Fruit fly (Drosophila melanogaster) whole organism, embryonic: ENCODE results near the gene CG15047.

ENCODE experiments used
- B-H2 ChIP-seq: fragments of 200-800 bp; sonication (Bioruptor generic); optimal IDR thresholded peaks from 2 replicates; lab custom pipeline; 2018; ENCODE audit warnings: missing biosample characterization, mild to moderate bottlenecking, missing genetic modification characterization
- Bgb ChIP-seq: fragments of 200-800 bp; sonication (Bioruptor generic); IDR thresholded peaks from 2 replicates; pipeline ENCODE4 v1.3.6; 2022; ENCODE audit warnings: missing biosample characterization, missing genetic modification characterization; ENCODE audit not compliant: partially characterized antibody
- CG10147 ChIP-seq: fragments of 200-800 bp; sonication (Bioruptor generic); optimal IDR thresholded peaks from 2 replicates; lab custom pipeline; 2019; ENCODE audit warnings: missing biosample characterization, mild to moderate bottlenecking, missing genetic modification characterization, moderate library complexity
- CG10274 ChIP-seq: fragments of 200-800 bp; sonication (Bioruptor generic); optimal IDR thresholded peaks from 3 replicates; lab custom pipeline; 2017; ENCODE audit warnings: missing biosample characterization, mild to moderate bottlenecking, missing genetic modification characterization
- CG10462 ChIP-seq: fragments of 200-800 bp; sonication (Bioruptor generic); optimal IDR thresholded peaks from 2 replicates; lab custom pipeline; 2016; ENCODE audit warnings: missing biosample characterization, missing genetic modification characterization
- CG12299 ChIP-seq: fragments of 200-800 bp; sonication (Bioruptor generic); optimal IDR thresholded peaks from 2 replicates; lab custom pipeline; 2018; ENCODE audit warnings: missing biosample characterization, mild to moderate bottlenecking, missing genetic modification characterization
- CG12391 ChIP-seq: fragments of 200-800 bp; sonication (Bioruptor generic); optimal IDR thresholded peaks from 3 replicates; lab custom pipeline; 2018; ENCODE audit warnings: missing biosample characterization, mild to moderate bottlenecking, missing genetic modification characterization, moderate library complexity
- CG15479 ChIP-seq: fragments of 200-800 bp; sonication (Bioruptor generic); optimal IDR thresholded peaks from 3 replicates; lab custom pipeline; 2019; ENCODE audit warnings: missing biosample characterization, mild to moderate bottlenecking, missing genetic modification characterization, moderate library complexity
- CG15696 ChIP-seq: fragments of 200-800 bp; sonication (Bioruptor generic); optimal IDR thresholded peaks from 2 replicates; lab custom pipeline; 2019; ENCODE audit warnings: missing biosample characterization, mild to moderate bottlenecking, missing genetic modification characterization, moderate library complexity
- CG17186 ChIP-seq: fragments of 200-800 bp; sonication (Bioruptor generic); optimal IDR thresholded peaks from 3 replicates; lab custom pipeline; 2017; ENCODE audit warnings: missing biosample characterization, missing genetic modification reagents, missing genetic modification characterization
- CG17359 ChIP-seq: fragments of 200-800 bp; sonication (Bioruptor generic); optimal IDR thresholded peaks from 3 replicates; lab custom pipeline; 2018; ENCODE audit warnings: missing biosample characterization, mild to moderate bottlenecking, missing genetic modification characterization, moderate library complexity
- CG17361 ChIP-seq: fragments of 200-800 bp; sonication (Bioruptor generic); IDR thresholded peaks from 3 replicates; pipeline ENCODE4 v1.3.6; 2022; ENCODE audit warnings: missing biosample characterization, missing genetic modification characterization
- CG1792 ChIP-seq: fragments of 200-800 bp; sonication (Bioruptor generic); optimal IDR thresholded peaks from 2 replicates; lab custom pipeline; 2016; ENCODE audit warnings: missing biosample characterization, missing genetic modification characterization
- CG18619 ChIP-seq: fragments of 200-800 bp; sonication (Bioruptor generic); optimal IDR thresholded peaks from 3 replicates; lab custom pipeline; 2017; ENCODE audit warnings: missing biosample characterization, mild to moderate bottlenecking, missing genetic modification characterization
- CG3995 ChIP-seq: fragments of 200-800 bp; sonication (Bioruptor generic); optimal IDR thresholded peaks from 3 replicates; lab custom pipeline; 2016; ENCODE audit warnings: missing biosample characterization, missing genetic modification characterization
- CG5953 ChIP-seq: fragments of 200-800 bp; sonication (Bioruptor generic); IDR thresholded peaks from 2 replicates; pipeline ENCODE4 v1.3.6; 2022; ENCODE audit warnings: missing biosample characterization, missing genetic modification characterization
- CG6175 ChIP-seq: fragments of 200-800 bp; sonication (Bioruptor generic); IDR thresholded peaks from 3 replicates; pipeline ENCODE4 v1.3.6; 2022; ENCODE audit warnings: missing biosample characterization, missing genetic modification characterization
- CG7556 ChIP-seq: fragments of 200-800 bp; sonication (Bioruptor generic); optimal IDR thresholded peaks from 2 replicates; lab custom pipeline; 2017; ENCODE audit warnings: missing biosample characterization, mild to moderate bottlenecking, missing genetic modification characterization
- CG7745 ChIP-seq: fragments of 200-800 bp; sonication (Bioruptor generic); optimal IDR thresholded peaks from 2 replicates; lab custom pipeline; 2018; ENCODE audit warnings: missing biosample characterization, mild to moderate bottlenecking, missing genetic modification characterization, moderate library complexity
- CG8281 ChIP-seq: fragments of 200-800 bp; sonication (Bioruptor generic); optimal IDR thresholded peaks from 2 replicates; lab custom pipeline; 2018; ENCODE audit warnings: missing biosample characterization, mild to moderate bottlenecking, missing genetic modification characterization, moderate library complexity
- CG9817 ChIP-seq: fragments of 200-800 bp; sonication (Bioruptor generic); optimal IDR thresholded peaks from 2 replicates; lab custom pipeline; 2018; ENCODE audit warnings: missing biosample characterization, mild to moderate bottlenecking, missing genetic modification characterization, moderate library complexity
- Camta ChIP-seq: fragments of 200-800 bp; sonication (Bioruptor generic); optimal IDR thresholded peaks from 2 replicates; lab custom pipeline; 2016; ENCODE audit warnings: missing biosample characterization, missing genetic modification characterization
- HLH54F ChIP-seq: fragments of 200-800 bp; sonication (Bioruptor generic); optimal IDR thresholded peaks from 3 replicates; lab custom pipeline; 2016; ENCODE audit warnings: missing biosample characterization, missing genetic modification characterization
- Hmx ChIP-seq: fragments of 200-800 bp; sonication (Bioruptor generic); optimal IDR thresholded peaks from 2 replicates; lab custom pipeline; 2016; ENCODE audit warnings: missing biosample characterization, missing genetic modification characterization
- Med ChIP-seq: fragments of 200-800 bp; sonication (Bioruptor generic); peaks from one replicate; lab custom pipeline; 2016; ENCODE audit warnings: missing biosample characterization, missing genetic modification characterization, mild to moderate bottlenecking, inconsistent platforms, moderate library complexity
- Oaz ChIP-seq: fragments of 200-800 bp; sonication (Bioruptor generic); IDR thresholded peaks from 2 replicates; pipeline ENCODE4 v1.3.6; 2022; ENCODE audit warnings: missing biosample characterization, missing genetic modification characterization
- Sox102F ChIP-seq: fragments of 200-800 bp; sonication (Bioruptor generic); optimal IDR thresholded peaks from 2 replicates; lab custom pipeline; 2018; ENCODE audit warnings: missing biosample characterization, mild to moderate bottlenecking, missing genetic modification characterization, moderate library complexity
- Tbp ChIP-seq: fragments of >200 bp; optimal IDR thresholded peaks from 2 replicates; lab custom pipeline; 2018; ENCODE audit warnings: missing biosample characterization, missing genetic modification characterization
- Usf ChIP-seq: fragments of 200-800 bp; sonication (Bioruptor generic); optimal IDR thresholded peaks from 2 replicates; lab custom pipeline; 2017; ENCODE audit warnings: missing genotype, missing biosample characterization, missing genetic modification characterization
- ato ChIP-seq: fragments of 200-800 bp; sonication (Bioruptor generic); IDR thresholded peaks from 2 replicates; pipeline ENCODE4 v1.3.6; 2022; ENCODE audit warnings: missing biosample characterization, missing genetic modification characterization; ENCODE audit not compliant: partially characterized antibody
- bcd ChIP-seq: fragments of 200-800 bp; sonication (Bioruptor generic); optimal IDR thresholded peaks from 2 replicates; lab custom pipeline; 2017; ENCODE audit warnings: missing biosample characterization, mild to moderate bottlenecking, missing genetic modification characterization
- caup ChIP-seq: fragments of 200-800 bp; sonication (Bioruptor generic); optimal IDR thresholded peaks from 3 replicates; lab custom pipeline; 2017; ENCODE audit warnings: missing biosample characterization, mild to moderate bottlenecking, missing genetic modification characterization, moderate library complexity; ENCODE audit not compliant: severe bottlenecking
- croc ChIP-seq: fragments of 200-800 bp; sonication (Bioruptor generic); conservative IDR thresholded peaks from 3 replicates; pipeline ENCODE4 v1.3.6; 2022; ENCODE audit warnings: missing biosample characterization, missing genetic modification characterization
- dan ChIP-seq: fragments of 200-800 bp; sonication (Bioruptor generic); IDR thresholded peaks from 2 replicates; pipeline ENCODE4 v1.3.6; 2022; ENCODE audit warnings: missing biosample characterization, missing genetic modification characterization
- dati ChIP-seq: fragments of 200-800 bp; sonication (Bioruptor generic); IDR thresholded peaks from 2 replicates; pipeline ENCODE4 v1.3.6; 2022; ENCODE audit warnings: missing biosample characterization, missing genetic modification characterization
- dimm ChIP-seq: fragments of 200-800 bp; sonication (Bioruptor generic); IDR thresholded peaks from 2 replicates; pipeline ENCODE4 v1.3.6; 2022; ENCODE audit warnings: missing biosample characterization, missing genetic modification characterization
- gcm2 ChIP-seq: fragments of 200-800 bp; sonication (Bioruptor generic); optimal IDR thresholded peaks from 2 replicates; lab custom pipeline; 2016; ENCODE audit warnings: missing biosample characterization, missing genetic modification characterization
- gfzf ChIP-seq: fragments of 200-800 bp; sonication (Bioruptor generic); optimal IDR thresholded peaks from 2 replicates; lab custom pipeline; 2016; ENCODE audit warnings: missing biosample characterization, mild to moderate bottlenecking, missing genetic modification characterization, moderate library complexity
- ham ChIP-seq: fragments of 200-800 bp; sonication (Bioruptor generic); IDR thresholded peaks from 2 replicates; pipeline ENCODE4 v1.3.6; 2022; ENCODE audit warnings: missing biosample characterization, missing genetic modification characterization
- jumu ChIP-seq: fragments of 200-800 bp; sonication (Bioruptor generic); optimal IDR thresholded peaks from 3 replicates; lab custom pipeline; 2016; ENCODE audit warnings: missing biosample characterization, missing genetic modification characterization
- kah ChIP-seq: fragments of 200-800 bp; sonication (Bioruptor generic); optimal IDR thresholded peaks from 2 replicates; lab custom pipeline; 2018; ENCODE audit warnings: missing biosample characterization, mild to moderate bottlenecking, missing genetic modification characterization
- mam ChIP-seq: fragments of 200-800 bp; sonication (Bioruptor generic); optimal IDR thresholded peaks from 3 replicates; lab custom pipeline; 2016; ENCODE audit warnings: missing biosample characterization, missing genetic modification characterization
- nmo ChIP-seq: fragments of 200-800 bp; sonication (Bioruptor generic); optimal IDR thresholded peaks from 2 replicates; lab custom pipeline; 2018; ENCODE audit warnings: missing biosample characterization, mild to moderate bottlenecking, missing genetic modification characterization, moderate library complexity
- pita ChIP-seq: fragments of 200-800 bp; sonication (Bioruptor generic); optimal IDR thresholded peaks from 2 replicates; lab custom pipeline; 2017; ENCODE audit warnings: missing biosample characterization, mild to moderate bottlenecking, missing genetic modification characterization
- pnt ChIP-seq: fragments of 200-800 bp; sonication (Bioruptor generic); optimal IDR thresholded peaks from 3 replicates; lab custom pipeline; 2016; ENCODE audit warnings: missing biosample characterization, missing genetic modification characterization
- pum ChIP-seq: fragments of 200-800 bp; sonication (Bioruptor generic); optimal IDR thresholded peaks from 2 replicates; lab custom pipeline; 2016; ENCODE audit warnings: missing biosample characterization, missing genetic modification characterization
- slou ChIP-seq: fragments of 200-800 bp; sonication (Bioruptor generic); optimal IDR thresholded peaks from 3 replicates; lab custom pipeline; 2016; ENCODE audit warnings: missing biosample characterization, missing genetic modification characterization
- twi ChIP-seq: fragments of 200-800 bp; optimal IDR thresholded peaks from 2 replicates; lab custom pipeline; 2019; ENCODE audit warnings: missing biosample characterization, mild to moderate bottlenecking, missing genetic modification characterization, moderate library complexity
- unpg ChIP-seq: fragments of 200-800 bp; sonication (Bioruptor generic); optimal IDR thresholded peaks from 3 replicates; lab custom pipeline; 2018; ENCODE audit warnings: missing biosample characterization, mild to moderate bottlenecking, missing genetic modification characterization, moderate library complexity
- wor ChIP-seq: fragments of 200-800 bp; sonication (Bioruptor generic); IDR thresholded peaks from 2 replicates; pipeline ENCODE4 v1.3.6; 2022; ENCODE audit warnings: missing biosample characterization, missing genetic modification characterization

CG15047 gene

dm6 chrX:18565630-18566319 lies 37.3 kb downstream of the CG15047 start (continued):
- TF ChIP-seq gfzf (GFP tag; lab: Kevin White, UChicago) (no peak), nmo (GFP tag; lab: Kevin White, UChicago) (no peak), pum (GFP tag; lab: Kevin White, UChicago) (no peak), HLH54F (GFP tag; lab: Kevin White, UChicago) (no peak), CG9817 (tag; lab: Kevin White, UChicago) (no peak), jumu (no peak), Bgb (0 out of 2 replicates have a peak, but pooled peaks have one; percentile 10), dan (GFP tag; lab: Robert Waterston, UW) (no peak), CG15479 (GFP tag; lab: Kevin White, UChicago) (no peak), CG7745 (tag; lab: Kevin White, UChicago) (no peak), Sox102F (GFP tag; lab: Kevin White, UChicago) (peak; percentile 20), dimm (GFP tag; lab: Robert Waterston, UW) (no peak), pita (GFP tag; lab: Kevin White, UChicago) (no peak), caup (GFP tag; lab: Kevin White, UChicago) (no peak), bcd (GFP tag; lab: Kevin White, UChicago) (no peak), twi (no peak), Hmx (GFP tag; lab: Kevin White, UChicago) (no peak), CG17186 (GFP tag; lab: Kevin White, UChicago) (no peak), CG6175 (GFP tag; lab: Robert Waterston, UW) (no peak), CG18619 (GFP tag; lab: Kevin White, UChicago) (no peak), unpg (no peak), CG5953 (GFP tag; lab: Robert Waterston, UW) (no peak), dati (no peak), Usf (GFP tag; lab: Kevin White, UChicago) (no peak), CG17361 (GFP tag; lab: Robert Waterston, UW) (peak; percentile 24; the same call in 1 of the 3 replicates), CG10462 (no peak), CG8281 (tag; lab: Kevin White, UChicago) (no peak), CG12299 (tag; lab: Kevin White, UChicago) (no peak), CG1792 (GFP tag; lab: Kevin White, UChicago) (no peak), CG15696 (tag; lab: Kevin White, UChicago) (no peak), kah (GFP tag; lab: Kevin White, UChicago) (no peak), CG10147 (GFP tag; lab: Kevin White, UChicago) (no peak), CG3995 (no peak), Med (GFP tag; lab: Kevin White, UChicago) (peak; percentile 78), Tbp (GFP tag; lab: Kevin White, UChicago) (no peak), croc (GFP tag; lab: Robert Waterston, UW) (no peak), gcm2 (GFP tag; lab: Kevin White, UChicago) (no peak), ham (GFP tag; lab: Robert Waterston, UW) (no peak), pnt (GFP tag; lab: Kevin White, UChicago) (no peak), Camta (GFP tag; lab: Kevin White, UChicago) (no peak), CG10274 (no peak), B-H2 (no peak), mam (GFP tag; lab: Kevin White, UChicago) (no peak), wor (no peak), slou (GFP tag; lab: Kevin White, UChicago) (no peak), ato (GFP tag; lab: Robert Waterston, UW) (no peak), CG17359 (tag; lab: Kevin White, UChicago) (peak; percentile 4), CG12391 (tag; lab: Kevin White, UChicago) (peak; percentile 30), Oaz (GFP tag; lab: Robert Waterston, UW) (no peak), CG7556 (GFP tag; lab: Kevin White, UChicago) (no peak)
